Worm (Caenorhabditis elegans) whole organism, late embryonic: ENCODE results near the gene kdin-1.
A peak's percentile ranks its signal among the peaks of the same experiment; 100 is the strongest.

Source experiments
- ama-1 ChIP-seq: fragments of 150-350 bp; optimal IDR thresholded peaks from 2 replicates; lab custom pipeline; 2014
- ceh-31 ChIP-seq: sonication (generic microtip); optimal IDR thresholded peaks from 2 replicates; lab custom pipeline; 2016; ENCODE audit warnings: missing genetic modification characterization, missing compliant biosample characterization
- ceh-48 ChIP-seq: sonication (generic microtip); optimal IDR thresholded peaks from 2 replicates; lab custom pipeline; 2016; ENCODE audit warnings: missing genetic modification characterization, inconsistent platforms, missing compliant biosample characterization
- dmd-4 ChIP-seq: sonication (generic microtip); optimal IDR thresholded peaks from 2 replicates; lab custom pipeline; 2016; ENCODE audit warnings: borderline replicate concordance, missing genetic modification characterization, missing compliant biosample characterization
- elt-2 ChIP-seq: sonication (generic microtip); optimal IDR thresholded peaks from 2 replicates; lab custom pipeline; 2016; ENCODE audit warnings: missing genetic modification reagents, missing genetic modification characterization, missing compliant biosample characterization
- fkh-10 ChIP-seq: fragments of 150-350 bp; optimal IDR thresholded peaks from 2 replicates; lab custom pipeline; 2014; ENCODE audit warnings: missing biosample characterization, missing genetic modification reagents, missing genetic modification characterization
- nfya-1 ChIP-seq: sonication (generic microtip); optimal IDR thresholded peaks from 2 replicates; lab custom pipeline; 2017; ENCODE audit warnings: missing genetic modification characterization, mild to moderate bottlenecking, missing compliant biosample characterization, antibody characterized with exemption, moderate library complexity
- pag-3 ChIP-seq: sonication (generic microtip); optimal IDR thresholded peaks from 2 replicates; lab custom pipeline; 2016; ENCODE audit warnings: missing compliant biosample characterization, missing genetic modification characterization, borderline replicate concordance
- pat-9 ChIP-seq: fragments of 200-800 bp; sonication (Bioruptor generic); optimal IDR thresholded peaks from 2 replicates; lab custom pipeline; 2018; ENCODE audit warnings: mild to moderate bottlenecking, missing genetic modification characterization, moderate library complexity, missing compliant biosample characterization
- pros-1 ChIP-seq: fragments of 150-350 bp; optimal IDR thresholded peaks from 2 replicates; lab custom pipeline; 2014; ENCODE audit warnings: missing biosample characterization, missing genetic modification reagents, missing genetic modification characterization
- sox-2 ChIP-seq: fragments of 200-800 bp; sonication (Bioruptor generic); IDR thresholded peaks from 2 replicates; pipeline ENCODE4 v1.3.6; 2022; ENCODE audit warnings: missing genetic modification reagents, missing genetic modification characterization, missing compliant biosample characterization
- syd-9 ChIP-seq: sonication (generic microtip); optimal IDR thresholded peaks from 2 replicates; lab custom pipeline; 2016; ENCODE audit warnings: mild to moderate bottlenecking, missing genetic modification characterization, moderate library complexity, missing compliant biosample characterization
- tbx-2 ChIP-seq: sonication (generic microtip); optimal IDR thresholded peaks from 2 replicates; lab custom pipeline; 2016; ENCODE audit warnings: missing genetic modification characterization, missing compliant biosample characterization

DNA sequence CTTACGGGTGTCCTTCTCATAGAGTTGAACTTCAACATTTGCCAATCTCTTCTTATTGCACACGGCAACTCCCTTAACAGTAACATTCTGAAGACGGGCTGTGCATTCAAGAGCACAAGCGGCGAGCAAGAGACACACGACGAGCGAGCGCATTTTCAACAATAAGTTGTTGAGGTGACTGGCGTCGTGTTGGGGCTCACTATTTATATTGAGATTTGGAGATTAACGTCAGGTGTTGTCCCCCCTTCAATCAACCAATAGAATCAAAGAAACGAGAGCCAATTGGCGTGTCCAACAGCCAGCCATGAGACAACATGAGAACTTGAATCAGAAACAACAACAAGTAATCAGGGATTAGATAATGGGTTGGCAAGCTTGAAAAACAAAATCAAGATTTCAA is 25.5 kb downstream of the kdin-1 start, which contains the start of gene ttr-16:
- TF ChIP-seq tbx-2 (no peak), pat-9 (tag; lab: Kevin White, UChicago) (no peak), syd-9 (tag; lab: Kevin White, UChicago) (no peak), ama-1 (no peak), fkh-10 (GFP tag; lab: Kevin White, UChicago) (no peak), dmd-4 (tag; lab: Kevin White, UChicago) (no peak), pros-1 (no peak), nfya-1 (tag; lab: Kevin White, UChicago) (peak; percentile 77), ceh-48 (tag; lab: Kevin White, UChicago) (no peak), sox-2 (GFP tag; lab: Robert Waterston, UW) (no peak), elt-2 (tag; lab: Kevin White, UChicago) (no peak), pag-3 (no peak), ceh-31 (tag; lab: Kevin White, UChicago) (no peak)
